Worm (Caenorhabditis elegans) whole organism, L3 larva: Measurements from ENCODE around the gene H24K24.2.

Source experiments
- elt-2 ChIP-seq: sonication (generic microtip); optimal IDR thresholded peaks from 2 replicates; lab custom pipeline; 2016; ENCODE audit warnings: missing genetic modification reagents, mild to moderate bottlenecking, missing genetic modification characterization, missing compliant biosample characterization
- nhr-76 ChIP-seq: fragments of 150-350 bp; sonication (generic microtip); optimal IDR thresholded peaks from 5 replicates; lab custom pipeline; 2014; ENCODE audit warnings: missing biosample characterization, missing genetic modification characterization
- unc-39 ChIP-seq: sonication (generic microtip); optimal IDR thresholded peaks from 4 replicates; lab custom pipeline; 2017; ENCODE audit warnings: missing biosample characterization, missing genetic modification characterization
- unc-62 ChIP-seq: fragments of 150-350 bp; sonication (generic microtip); optimal IDR thresholded peaks from 4 replicates; lab custom pipeline; 2014; ENCODE audit warnings: missing biosample characterization, missing genetic modification reagents, missing genetic modification characterization

ce11 chrV:875945-876344 is 41.6 kb upstream of the H24K24.2 start, which contains the start of gene T02B11.9:
- TF ChIP-seq nhr-76 (tag; lab: Kevin White, UChicago) (no peak), unc-39 (tag; lab: Kevin White, UChicago) (no peak), elt-2 (tag; lab: Kevin White, UChicago) (no peak), unc-62 (GFP tag; lab: Kevin White, UChicago) (no peak)
